Worm (Caenorhabditis elegans): ENCODE measurements around the gene srx-4.

Gene srx-4

ce11 chrV:723895-724352 lies 31.4 kb upstream of the srx-4 start, which contains the start of gene fbxb-72 (continued):
- TF ChIP-seq nhr-23 (tag; optimal IDR thresholded peaks at IDR 0.05), result no peak
- peak; percentile 98 for TF ChIP-seq ama-1 (optimal IDR thresholded peaks at IDR 0.05)
- no peak for TF ChIP-seq nhr-77 (tag; optimal IDR thresholded peaks at IDR 0.05)
- TF ChIP-seq ztf-1 (GFP tag; conservative IDR thresholded peaks at IDR 0.05), result 0 out of 2 replicates have a peak, but pooled peaks have one; percentile 18
- no peak for TF ChIP-seq unc-39 (tag; optimal IDR thresholded peaks at IDR 0.05)
- TF ChIP-seq unc-62 (GFP tag; optimal IDR thresholded peaks at IDR 0.05), result no peak
- TF ChIP-seq blmp-1 (tag; optimal IDR thresholded peaks at IDR 0.05; ENCODE audit: insufficient read depth), result peak; percentile 73
- peak; percentile 63 for TF ChIP-seq nhr-6 (tag; optimal IDR thresholded peaks at IDR 0.05)
- TF ChIP-seq snpc-4 (tag; optimal IDR thresholded peaks at IDR 0.05), result peak; percentile 37
- no peak for TF ChIP-seq lin-39 (tag; optimal IDR thresholded peaks at IDR 0.05)
- peak; percentile 53 for TF ChIP-seq lin-13 (GFP tag; optimal IDR thresholded peaks at IDR 0.05)

- no peak for TF ChIP-seq ztf-4 (tag; optimal IDR thresholded peaks at IDR 0.05)
- TF ChIP-seq dmd-4 (tag; optimal IDR thresholded peaks at IDR 0.05), result no peak
- no peak for TF ChIP-seq mab-5 (tag; optimal IDR thresholded peaks at IDR 0.05)
Observed at ce11 chrV:722889-723288, 30.3 kb upstream of the srx-4 start.

- TF ChIP-seq lin-11 (tag; optimal IDR thresholded peaks at IDR 0.05) (no peak), egl-27 (tag; optimal IDR thresholded peaks at IDR 0.05) (no peak), aly-2 (tag; optimal IDR thresholded peaks at IDR 0.05) (no peak), lin-13 (GFP tag; optimal IDR thresholded peaks at IDR 0.05) (no peak), alr-1 (tag; optimal IDR thresholded peaks at IDR 0.05) (no peak)
Observed at ce11 chrV:719731-720130, 27.2 kb upstream of the srx-4 start, which contains the start of gene srbc-40. srbc-40 (minus strand) TSS chrV:719831.

ce11 chrV:712882-713281 lies 20.3 kb upstream of the srx-4 start, which contains the start of gene cyp-33C11:
cyp-33C11 (minus strand) TSS chrV:712982.
- TF ChIP-seq unc-62 (GFP tag; optimal IDR thresholded peaks at IDR 0.05) (no peak), ztf-4 (tag; optimal IDR thresholded peaks at IDR 0.05) (no peak), skn-1 (tag; optimal IDR thresholded peaks at IDR 0.05) (no peak), snpc-4 (tag; optimal IDR thresholded peaks at IDR 0.05) (no peak), sma-3 (GFP tag; optimal IDR thresholded peaks at IDR 0.05) (no peak), R02D3.7 (tag; optimal IDR thresholded peaks at IDR 0.05) (no peak), unc-55 (GFP tag; optimal IDR thresholded peaks at IDR 0.05) (no peak), nhr-6 (tag; optimal IDR thresholded peaks at IDR 0.05) (no peak)

- TF ChIP-seq mab-5 (tag; optimal IDR thresholded peaks at IDR 0.05) (no peak), elt-3 (tag; optimal IDR thresholded peaks at IDR 0.05) (no peak), sma-9 (GFP tag; optimal IDR thresholded peaks at IDR 0.05) (no peak), sma-9 (tag; optimal IDR thresholded peaks at IDR 0.05) (no peak), aly-2 (tag; optimal IDR thresholded peaks at IDR 0.05) (no peak), nhr-77 (tag; optimal IDR thresholded peaks at IDR 0.05) (no peak), ceh-82 (tag; optimal IDR thresholded peaks at IDR 0.05) (no peak), skn-1 (tag; optimal IDR thresholded peaks at IDR 0.05) (no peak), ZK546.5 (tag; optimal IDR thresholded peaks at IDR 0.05) (no peak), elt-1 (tag; optimal IDR thresholded peaks at IDR 0.05) (no peak), lin-11 (tag; optimal IDR thresholded peaks at IDR 0.05) (no peak), ztf-1 (GFP tag; conservative IDR thresholded peaks at IDR 0.05) (no peak), unc-39 (tag; optimal IDR thresholded peaks at IDR 0.05) (no peak), lin-39 (tag; optimal IDR thresholded peaks at IDR 0.05) (no peak), fos-1 (tag; optimal IDR thresholded peaks at IDR 0.05) (no peak), egl-27 (tag; optimal IDR thresholded peaks at IDR 0.05) (no peak)
Observed at ce11 chrV:708808-709207, 16.2 kb upstream of the srx-4 start, which contains the start of gene srbc-39. srbc-39 (plus strand) TSS chrV:709108.

ce11 chrV:706918-707317 lies 14.3 kb upstream of the srx-4 start, which contains the start of gene srbc-38:
srbc-38 (plus strand) TSS chrV:707218.
- TF ChIP-seq unc-55 (GFP tag; optimal IDR thresholded peaks at IDR 0.05) (no peak), peb-1 (tag; optimal IDR thresholded peaks at IDR 0.05) (no peak), nhr-23 (tag; optimal IDR thresholded peaks at IDR 0.05) (no peak), nhr-25 (tag; optimal IDR thresholded peaks at IDR 0.05) (no peak), unc-62 (GFP tag; optimal IDR thresholded peaks at IDR 0.05) (no peak), zag-1 (tag; optimal IDR thresholded peaks at IDR 0.05) (no peak), dmd-4 (tag; optimal IDR thresholded peaks at IDR 0.05) (no peak), fos-1 (tag; optimal IDR thresholded peaks at IDR 0.05) (no peak), ceh-16 (tag; optimal IDR thresholded peaks at IDR 0.05) (no peak), lin-39 (tag; optimal IDR thresholded peaks at IDR 0.05) (no peak), alr-1 (tag; optimal IDR thresholded peaks at IDR 0.05) (no peak), blmp-1 (tag; optimal IDR thresholded peaks at IDR 0.05; ENCODE audit: insufficient read depth) (no peak), snpc-4 (tag; optimal IDR thresholded peaks at IDR 0.05) (no peak), unc-39 (tag; optimal IDR thresholded peaks at IDR 0.05) (no peak), ZK546.5 (tag; optimal IDR thresholded peaks at IDR 0.05) (no peak), C34F6.9 (tag; optimal IDR thresholded peaks at IDR 0.05) (no peak), Y55F3AM.14 (GFP tag; optimal IDR thresholded peaks at IDR 0.05) (no peak), nhr-237 (tag; optimal IDR thresholded peaks at IDR 0.05) (no peak)
